Worm (Caenorhabditis elegans): ENCODE measurements around the gene F55C5.10.

DNA sequence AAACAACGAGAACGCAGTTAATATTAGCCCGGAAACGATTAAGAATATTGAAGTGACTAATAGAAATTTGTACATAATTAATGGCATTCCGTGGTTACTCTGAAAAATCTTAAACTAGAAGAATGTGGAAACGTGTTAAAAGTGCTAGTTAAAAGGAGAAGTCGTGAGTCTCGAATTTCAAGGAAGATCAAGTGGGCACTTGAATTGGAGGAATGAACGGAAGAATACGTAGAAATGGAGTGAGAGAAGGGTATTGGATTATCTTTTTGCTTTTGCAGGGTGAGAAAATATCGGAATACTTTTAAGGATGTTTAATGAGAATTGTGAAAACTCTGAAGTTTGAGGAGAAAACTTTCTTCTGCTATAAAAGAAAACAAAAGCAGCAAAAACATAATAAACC is 27.0 kb downstream of the F55C5.10 start, which contains the start of gene hpo-30:
- TF ChIP-seq klf-2 (GFP tag; conservative IDR thresholded peaks at IDR 0.05), result no peak
- no peak for TF ChIP-seq tab-1 (GFP tag; IDR thresholded peaks at IDR 0.05)
- TF ChIP-seq med-1 (GFP tag; optimal IDR thresholded peaks at IDR 0.05; ENCODE audit: insufficient read depth), result no peak
- TF ChIP-seq cog-1 (tag; optimal IDR thresholded peaks at IDR 0.05), result no peak
- no peak for TF ChIP-seq flt-1 (GFP tag; IDR thresholded peaks at IDR 0.05)
- no peak for TF ChIP-seq ztf-23 (GFP tag; IDR thresholded peaks at IDR 0.05)
- no peak for TF ChIP-seq ztf-29 (GFP tag; IDR thresholded peaks at IDR 0.05)
- no peak for TF ChIP-seq ref-1 (GFP tag; conservative IDR thresholded peaks at IDR 0.05)

All from whole organism, midembryonic.